Fruit fly (Drosophila melanogaster) Kc167 (cell line): ENCODE data around the gene CG5880.

Experiments used
- Myc ChIP-seq: fragments of >200 bp; optimal IDR thresholded peaks from 2 replicates; lab custom pipeline; 2017; ENCODE audit warnings: missing external identifiers
- Sin3A ChIP-seq: fragments of >200 bp; optimal IDR thresholded peaks from 2 replicates; lab custom pipeline; 2018; ENCODE audit warnings: missing external identifiers
- h ChIP-seq: fragments of >200 bp; optimal IDR thresholded peaks from 3 replicates; lab custom pipeline; 2018; ENCODE audit warnings: missing external identifiers
- insv ChIP-seq: fragments of >200 bp; optimal IDR thresholded peaks from 3 replicates; lab custom pipeline; 2018; ENCODE audit warnings: missing external identifiers
- psq ChIP-seq: fragments of >200 bp; optimal IDR thresholded peaks from 2 replicates; lab custom pipeline; 2017; ENCODE audit warnings: missing external identifiers
- ttk ChIP-seq: sonication (Bioruptor generic); optimal IDR thresholded peaks from 2 replicates; lab custom pipeline; 2017; ENCODE audit warnings: missing external identifiers

Gene CG5880

dm6 chr3R:27116465-27117092, at the start of gene CG5880, which contains the start of gene CG6066:
TSS of gene CG5880 (plus strand) at chr3R:27116745.
TSS of gene CG6066 (minus strand) at chr3R:27116707.
- TF ChIP-seq Myc (lab: Kevin White, UChicago) (no peak), h (lab: Kevin White, UChicago) (no peak), ttk (lab: Kevin White, UChicago) (no peak), insv (lab: Kevin White, UChicago) (no peak), Sin3A (lab: Kevin White, UChicago) (no peak), psq (no peak)

- TF ChIP-seq insv (lab: Kevin White, UChicago) = no peak
- TF ChIP-seq Sin3A (lab: Kevin White, UChicago) = no peak
- no peak for TF ChIP-seq psq
- no peak for TF ChIP-seq h (lab: Kevin White, UChicago)
- no peak for TF ChIP-seq ttk (lab: Kevin White, UChicago)
- TF ChIP-seq Myc (lab: Kevin White, UChicago) = no peak
Measured at dm6 chr3R:27067362-27067761, 49.2 kb upstream of the CG5880 start.

- TF ChIP-seq psq (no peak), Myc (lab: Kevin White, UChicago) (no peak), insv (lab: Kevin White, UChicago) (no peak), Sin3A (lab: Kevin White, UChicago) (no peak), h (lab: Kevin White, UChicago) (no peak)
Measured at dm6 chr3R:27069201-27069600, 47.3 kb upstream of the CG5880 start.

dm6 chr3R:27069810-27070625, 46.5 kb upstream of the CG5880 start, which contains the start of gene spz:
TSS of gene spz (minus strand) at chr3R:27070070.
- TF ChIP-seq h (lab: Kevin White, UChicago) = no peak

- TF ChIP-seq psq (no peak), Myc (lab: Kevin White, UChicago) (no peak), Sin3A (lab: Kevin White, UChicago) (no peak), insv (lab: Kevin White, UChicago) (no peak)
Measured at dm6 chr3R:27070906-27071498, 45.5 kb upstream of the CG5880 start.

- TF ChIP-seq ttk (lab: Kevin White, UChicago) (no peak), psq (no peak), Sin3A (lab: Kevin White, UChicago) (no peak), h (lab: Kevin White, UChicago) (no peak), insv (lab: Kevin White, UChicago) (no peak), Myc (lab: Kevin White, UChicago) (no peak)
Measured at dm6 chr3R:27075694-27076093, 40.9 kb upstream of the CG5880 start, which contains the start of gene CG14257. TSS of gene CG14257 (plus strand) at chr3R:27075870.

dm6 chr3R:27076618-27077017, 39.9 kb upstream of the CG5880 start:
- TF ChIP-seq insv (lab: Kevin White, UChicago) (no peak), Sin3A (lab: Kevin White, UChicago) (no peak), h (lab: Kevin White, UChicago) (no peak), ttk (lab: Kevin White, UChicago) (no peak), Myc (lab: Kevin White, UChicago) (no peak), psq (no peak)

- no peak for TF ChIP-seq Myc (lab: Kevin White, UChicago)
- TF ChIP-seq Sin3A (lab: Kevin White, UChicago) = no peak
- no peak for TF ChIP-seq h (lab: Kevin White, UChicago)
- TF ChIP-seq ttk (lab: Kevin White, UChicago) = no peak
- no peak for TF ChIP-seq psq
- TF ChIP-seq insv (lab: Kevin White, UChicago) = no peak
Measured at dm6 chr3R:27082752-27083151, 33.8 kb upstream of the CG5880 start.

- no peak for TF ChIP-seq Myc (lab: Kevin White, UChicago)
- TF ChIP-seq ttk (lab: Kevin White, UChicago) = no peak
- TF ChIP-seq psq = no peak
- no peak for TF ChIP-seq h (lab: Kevin White, UChicago)
- no peak for TF ChIP-seq insv (lab: Kevin White, UChicago)
- no peak for TF ChIP-seq Sin3A (lab: Kevin White, UChicago)
Measured at dm6 chr3R:27084528-27085052, 32.0 kb upstream of the CG5880 start.

dm6 chr3R:27087549-27087948, 29.0 kb upstream of the CG5880 start, which contains the start of gene Cpr97Ea:
TSS of gene Cpr97Ea (minus strand) at chr3R:27087778.
- TF ChIP-seq psq = no peak
- no peak for TF ChIP-seq insv (lab: Kevin White, UChicago)
- no peak for TF ChIP-seq h (lab: Kevin White, UChicago)
- TF ChIP-seq ttk (lab: Kevin White, UChicago) = no peak
- no peak for TF ChIP-seq Sin3A (lab: Kevin White, UChicago)
- no peak for TF ChIP-seq Myc (lab: Kevin White, UChicago)

- TF ChIP-seq ttk (lab: Kevin White, UChicago) (no peak), psq (no peak), Sin3A (lab: Kevin White, UChicago) (no peak), insv (lab: Kevin White, UChicago) (no peak), h (lab: Kevin White, UChicago) (no peak), Myc (lab: Kevin White, UChicago) (no peak)
Measured at dm6 chr3R:27091106-27091505, 25.4 kb upstream of the CG5880 start, which contains the start of gene Cpr97Eb. TSS of gene Cpr97Eb (minus strand) at chr3R:27091130.
